Worm (Caenorhabditis elegans) whole organism, L3 larva: ENCODE data around the gene M163.5.

Experiments used
- ZK546.5 ChIP-seq: sonication (generic microtip); optimal IDR thresholded peaks from 2 replicates; lab custom pipeline; 2017; ENCODE audit warnings: missing biosample characterization, missing genetic modification characterization
- aly-2 ChIP-seq: fragments of 150-350 bp; optimal IDR thresholded peaks from 2 replicates; lab custom pipeline; 2014; ENCODE audit warnings: missing biosample characterization, missing genetic modification characterization
- ama-1 ChIP-seq: fragments of 150-350 bp; optimal IDR thresholded peaks from 2 replicates; lab custom pipeline; 2018
- ceh-82 ChIP-seq: fragments of 150-350 bp; optimal IDR thresholded peaks from 2 replicates; lab custom pipeline; 2014; ENCODE audit warnings: missing biosample characterization, missing genetic modification characterization
- ceh-9 ChIP-seq: sonication (generic microtip); optimal IDR thresholded peaks from 2 replicates; lab custom pipeline; 2018; ENCODE audit warnings: missing biosample characterization, missing genetic modification characterization
- daf-12 ChIP-seq: fragments of 150-350 bp; optimal IDR thresholded peaks from 2 replicates; lab custom pipeline; 2014; ENCODE audit warnings: missing biosample characterization, missing genetic modification reagents, missing genetic modification characterization
- egl-27 ChIP-seq: sonication (generic microtip); optimal IDR thresholded peaks from 4 replicates; lab custom pipeline; 2017; ENCODE audit warnings: missing biosample characterization, missing genetic modification reagents, missing genetic modification characterization
- egl-5 ChIP-seq: fragments of 150-350 bp; optimal IDR thresholded peaks from 2 replicates; lab custom pipeline; 2017; ENCODE audit warnings: missing biosample characterization, missing genetic modification reagents, missing genetic modification characterization, inconsistent platforms
- elt-2 ChIP-seq: sonication (generic microtip); optimal IDR thresholded peaks from 2 replicates; lab custom pipeline; 2016; ENCODE audit warnings: missing genetic modification reagents, mild to moderate bottlenecking, missing genetic modification characterization, missing compliant biosample characterization
- eor-1 ChIP-seq, 2 experiments: fragments of 150-350 bp; optimal IDR thresholded peaks; 2 replicates each; lab custom pipeline; 2014 to 2018; ENCODE audit warnings: missing biosample characterization in 2 of 2, missing genetic modification characterization in 2 of 2
- fkh-10 ChIP-seq: sonication (generic microtip); optimal IDR thresholded peaks from 2 replicates; lab custom pipeline; 2017; ENCODE audit warnings: missing biosample characterization, missing genetic modification reagents, missing genetic modification characterization
- fkh-2 ChIP-seq: fragments of 150-350 bp; optimal IDR thresholded peaks from 2 replicates; lab custom pipeline; 2014; ENCODE audit warnings: missing biosample characterization, missing genetic modification reagents, missing genetic modification characterization
- fos-1 ChIP-seq: fragments of 150-350 bp; optimal IDR thresholded peaks from 2 replicates; lab custom pipeline; 2014; ENCODE audit warnings: missing biosample characterization, missing genetic modification characterization
- hmg-11 ChIP-seq: sonication (generic microtip); optimal IDR thresholded peaks from 2 replicates; lab custom pipeline; 2016; ENCODE audit warnings: missing genetic modification characterization, missing compliant biosample characterization
- jun-1 ChIP-seq: fragments of 150-350 bp; optimal IDR thresholded peaks from 2 replicates; lab custom pipeline; 2014; ENCODE audit warnings: missing biosample characterization, missing genetic modification reagents, missing genetic modification characterization
- lin-15B ChIP-seq: fragments of 150-350 bp; optimal IDR thresholded peaks from 2 replicates; lab custom pipeline; 2014; ENCODE audit warnings: missing biosample characterization, missing genetic modification characterization
- lin-39 ChIP-seq: fragments of 150-350 bp; optimal IDR thresholded peaks from 2 replicates; lab custom pipeline; 2018; ENCODE audit warnings: missing biosample characterization, missing genetic modification reagents, missing genetic modification characterization
- lsy-12 ChIP-seq: sonication (generic microtip); optimal IDR thresholded peaks from 2 replicates; lab custom pipeline; 2016; ENCODE audit warnings: mild to moderate bottlenecking, missing genetic modification characterization, missing compliant biosample characterization
- mdl-1 ChIP-seq: fragments of 150-350 bp; optimal IDR thresholded peaks from 2 replicates; lab custom pipeline; 2014; ENCODE audit warnings: missing biosample characterization, missing genetic modification characterization
- nfya-1 ChIP-seq: sonication (generic microtip); optimal IDR thresholded peaks from 2 replicates; lab custom pipeline; 2017; ENCODE audit warnings: missing genetic modification characterization, mild to moderate bottlenecking, missing compliant biosample characterization, antibody characterized with exemption, moderate library complexity; ENCODE audit not compliant: insufficient read depth
- nhr-11 ChIP-seq: fragments of 150-350 bp; optimal IDR thresholded peaks from 2 replicates; lab custom pipeline; 2014; ENCODE audit warnings: missing biosample characterization, missing genetic modification characterization
- nhr-12 ChIP-seq: fragments of 150-350 bp; optimal IDR thresholded peaks from 2 replicates; lab custom pipeline; 2014; ENCODE audit warnings: missing biosample characterization, missing genetic modification characterization
- nhr-237 ChIP-seq: fragments of 150-350 bp; optimal IDR thresholded peaks from 2 replicates; lab custom pipeline; 2014; ENCODE audit warnings: missing biosample characterization, missing genetic modification characterization
- nhr-28 ChIP-seq: fragments of 150-350 bp; optimal IDR thresholded peaks from 2 replicates; lab custom pipeline; 2014; ENCODE audit warnings: missing biosample characterization, missing genetic modification characterization
- nhr-67 ChIP-seq: fragments of 150-350 bp; optimal IDR thresholded peaks from 2 replicates; lab custom pipeline; 2014; ENCODE audit warnings: missing biosample characterization, missing genetic modification characterization
- nhr-76 ChIP-seq: fragments of 150-350 bp; sonication (generic microtip); optimal IDR thresholded peaks from 5 replicates; lab custom pipeline; 2014; ENCODE audit warnings: missing biosample characterization, missing genetic modification characterization
- nhr-77 ChIP-seq: fragments of 150-350 bp; optimal IDR thresholded peaks from 2 replicates; lab custom pipeline; 2014; ENCODE audit warnings: missing biosample characterization, missing genetic modification characterization
- pha-4 ChIP-seq: fragments of 150-350 bp; optimal IDR thresholded peaks from 2 replicates; lab custom pipeline; 2014; ENCODE audit warnings: missing biosample characterization, missing genetic modification reagents, missing genetic modification characterization
- pqm-1 ChIP-seq: fragments of 150-350 bp; optimal IDR thresholded peaks from 2 replicates; lab custom pipeline; 2017; ENCODE audit warnings: missing biosample characterization, missing genetic modification characterization, inconsistent platforms
- sea-2 ChIP-seq: fragments of 150-350 bp; sonication (generic microtip); optimal IDR thresholded peaks from 4 replicates; lab custom pipeline; 2014; ENCODE audit warnings: missing biosample characterization, missing genetic modification reagents, missing genetic modification characterization
- snpc-4 ChIP-seq: fragments of 150-350 bp; optimal IDR thresholded peaks from 2 replicates; lab custom pipeline; 2014; ENCODE audit warnings: missing biosample characterization, missing genetic modification characterization
- unc-39 ChIP-seq: sonication (generic microtip); optimal IDR thresholded peaks from 4 replicates; lab custom pipeline; 2017; ENCODE audit warnings: missing biosample characterization, missing genetic modification characterization
- unc-62 ChIP-seq: fragments of 150-350 bp; sonication (generic microtip); optimal IDR thresholded peaks from 4 replicates; lab custom pipeline; 2014; ENCODE audit warnings: missing biosample characterization, missing genetic modification reagents, missing genetic modification characterization
- ztf-11 ChIP-seq: fragments of 150-350 bp; optimal IDR thresholded peaks from 2 replicates; lab custom pipeline; 2014; ENCODE audit warnings: missing biosample characterization, missing genetic modification characterization

M163.5 gene

ce11 chrX:14512817-14513216 lies 39.0 kb downstream of the M163.5 start, which contains the start of gene fbxa-141:
fbxa-141 (minus strand) TSS chrX:14512917.
- TF ChIP-seq nhr-77 (tag; lab: Kevin White, UChicago), result no peak
- no peak for TF ChIP-seq hmg-11 (tag; lab: Kevin White, UChicago)
- no peak for TF ChIP-seq nhr-67 (tag; lab: Kevin White, UChicago)
- TF ChIP-seq ZK546.5 (tag; lab: Kevin White, UChicago), result no peak
- no peak for TF ChIP-seq unc-62 (GFP tag; lab: Kevin White, UChicago)
- no peak for TF ChIP-seq ceh-9 (tag; lab: Kevin White, UChicago)
- TF ChIP-seq ceh-82 (tag; lab: Kevin White, UChicago), result no peak
- TF ChIP-seq lsy-12 (tag; lab: Kevin White, UChicago), result no peak
- TF ChIP-seq aly-2, result no peak
- no peak for TF ChIP-seq unc-39 (tag; lab: Kevin White, UChicago)

ce11 chrX:14513462-14513861 lies 39.6 kb downstream of the M163.5 start:
- TF ChIP-seq egl-5 (tag; lab: Kevin White, UChicago), result peak; percentile 60
- no peak for TF ChIP-seq eor-1 (tag; optimal IDR thresholded peaks at IDR 0.05; lab: Kevin White, UChicago)
- no peak for TF ChIP-seq jun-1 (tag; lab: Kevin White, UChicago)
- no peak for TF ChIP-seq ceh-9 (tag; lab: Kevin White, UChicago)
- peak; percentile 37 for TF ChIP-seq lin-39 (tag; lab: Kevin White, UChicago)
- TF ChIP-seq nhr-77 (tag; lab: Kevin White, UChicago), result no peak
- no peak for TF ChIP-seq mdl-1 (tag; lab: Kevin White, UChicago)
- no peak for TF ChIP-seq fos-1
- TF ChIP-seq fkh-2 (tag; lab: Kevin White, UChicago), result no peak
- TF ChIP-seq egl-27 (tag; lab: Kevin White, UChicago), result no peak
- TF ChIP-seq lin-15B, result no peak
- TF ChIP-seq aly-2, result no peak
- peak; percentile 12 for TF ChIP-seq pha-4 (tag; lab: Kevin White, UChicago)
- TF ChIP-seq nfya-1 (tag; lab: Kevin White, UChicago), result peak; percentile 4

- TF ChIP-seq lsy-12 (tag; lab: Kevin White, UChicago) (no peak), eor-1 (tag; optimal IDR thresholded peaks at IDR 0.05; lab: Kevin White, UChicago) (no peak), nhr-28 (tag; lab: Kevin White, UChicago) (no peak), ceh-9 (tag; lab: Kevin White, UChicago) (no peak), pqm-1 (peak; percentile 45), nhr-77 (tag; lab: Kevin White, UChicago) (no peak), nhr-12 (tag; lab: Kevin White, UChicago) (no peak), elt-2 (tag; lab: Kevin White, UChicago) (peak; percentile 62), daf-12 (no peak), egl-27 (tag; lab: Kevin White, UChicago) (no peak), nhr-76 (tag; lab: Kevin White, UChicago) (no peak), fkh-2 (tag; lab: Kevin White, UChicago) (no peak)
These were observed 41.2 kb downstream of the M163.5 start, which contains the start of gene gcsh-1 for ce11 chrX:14515028-14515427. gcsh-1 (minus strand) TSS chrX:14515073.

- TF ChIP-seq ceh-82 (tag; lab: Kevin White, UChicago), result no peak
- TF ChIP-seq fkh-10 (GFP tag; lab: Kevin White, UChicago), result no peak
- TF ChIP-seq hmg-11 (tag; lab: Kevin White, UChicago), result no peak
These were observed 42.7 kb downstream of the M163.5 start, which contains the start of gene D1025.10 for ce11 chrX:14516560-14516959. D1025.10 (plus strand) TSS chrX:14516860.

ce11 chrX:14517842-14518241 lies 44.0 kb downstream of the M163.5 start:
- TF ChIP-seq nhr-67 (tag; lab: Kevin White, UChicago) (no peak), sea-2 (GFP tag; lab: Kevin White, UChicago) (no peak), snpc-4 (tag; lab: Kevin White, UChicago) (peak; percentile 19), nhr-237 (tag; lab: Kevin White, UChicago) (no peak), ama-1 (no peak), nhr-11 (tag; lab: Kevin White, UChicago) (no peak), ztf-11 (tag; lab: Kevin White, UChicago) (no peak)
- TF ChIP-seq, all 47 proteins: peak for 1
